Fruit fly (Drosophila melanogaster) whole organism, wandering third instar larva: Measurements from ENCODE around the gene cic.

Source experiments
- CG32264 ChIP-seq: fragments of 200-800 bp; sonication (Bioruptor generic); optimal IDR thresholded peaks from 2 replicates; lab custom pipeline; 2016; ENCODE audit warnings: missing biosample characterization, missing genetic modification characterization
- CG9705 ChIP-seq: fragments of 200-800 bp; sonication (Bioruptor generic); optimal IDR thresholded peaks from 2 replicates; lab custom pipeline; 2018; ENCODE audit warnings: missing biosample characterization, mild to moderate bottlenecking, missing genetic modification characterization
- CrebA ChIP-seq: fragments of 200-800 bp; sonication (Bioruptor generic); optimal IDR thresholded peaks from 2 replicates; lab custom pipeline; 2016; ENCODE audit warnings: missing biosample characterization, mild to moderate bottlenecking, missing genetic modification characterization, borderline replicate concordance
- Dif ChIP-seq: fragments of 200-275, 200-300 bp; sonication (Bioruptor generic); optimal IDR thresholded peaks from 2 replicates; lab custom pipeline; 2018; ENCODE audit warnings: missing biosample characterization, missing genetic modification characterization; ENCODE audit not compliant: partially characterized antibody
- GATAd ChIP-seq: sonication (Bioruptor generic); optimal IDR thresholded peaks from 2 replicates; lab custom pipeline; 2016; ENCODE audit warnings: missing biosample characterization, missing genetic modification characterization
- HLH106 ChIP-seq: fragments of 200-800 bp; optimal IDR thresholded peaks from 3 replicates; lab custom pipeline; 2019; ENCODE audit warnings: missing biosample characterization, mild to moderate bottlenecking, missing genetic modification characterization, moderate library complexity
- Hnf4 ChIP-seq: fragments of 200-800 bp; sonication (Bioruptor generic); optimal IDR thresholded peaks from 2 replicates; lab custom pipeline; 2016; ENCODE audit warnings: missing biosample characterization, mild to moderate bottlenecking, missing genetic modification characterization
- Hr78 ChIP-seq: fragments of >200 bp; optimal IDR thresholded peaks from 2 replicates; lab custom pipeline; 2017; ENCODE audit warnings: missing biosample characterization, missing genetic modification characterization
- Hr83 ChIP-seq: fragments of 200-300 bp; sonication (Bioruptor generic); optimal IDR thresholded peaks from 2 replicates; lab custom pipeline; 2016; ENCODE audit warnings: missing biosample characterization, mild to moderate bottlenecking, missing genetic modification characterization, moderate library complexity; ENCODE audit not compliant: poor library complexity, severe bottlenecking
- Jra ChIP-seq: sonication (Bioruptor generic); optimal IDR thresholded peaks from 2 replicates; lab custom pipeline; 2016; ENCODE audit warnings: missing biosample characterization, missing genetic modification characterization
- Mio ChIP-seq: sonication (Bioruptor generic); optimal IDR thresholded peaks from 2 replicates; lab custom pipeline; 2016; ENCODE audit warnings: missing biosample characterization, missing genetic modification characterization
- N ChIP-seq: fragments of >200 bp; optimal IDR thresholded peaks from 2 replicates; lab custom pipeline; 2018; ENCODE audit warnings: missing biosample characterization, missing external identifiers, missing genetic modification characterization
- Rel ChIP-seq, 2 experiments: fragments of 200-800 bp; sonication (Bioruptor generic) in 1 of 2; optimal IDR thresholded peaks; 2 replicates in 1 of 2; 3 replicates in 1 of 2; lab custom pipeline; 2016 to 2019; ENCODE audit warnings: mild to moderate bottlenecking in 2 of 2, missing biosample characterization in 2 of 2, missing genetic modification characterization in 2 of 2, moderate library complexity in 1 of 2
- Sp1 ChIP-seq: fragments of 200-800 bp; sonication (Bioruptor generic); optimal IDR thresholded peaks from 3 replicates; lab custom pipeline; 2019; ENCODE audit warnings: missing biosample characterization, mild to moderate bottlenecking, missing genetic modification characterization, moderate library complexity
- Vsx2 ChIP-seq: fragments of 200-300, 225-300 bp; sonication (Bioruptor generic); optimal IDR thresholded peaks from 2 replicates; lab custom pipeline; 2018; ENCODE audit warnings: missing biosample characterization, missing genetic modification characterization; ENCODE audit not compliant: partially characterized antibody
- brk ChIP-seq: fragments of 200-800 bp; sonication (Bioruptor generic); optimal IDR thresholded peaks from 2 replicates; lab custom pipeline; 2016; ENCODE audit warnings: missing biosample characterization, mild to moderate bottlenecking, missing genetic modification characterization
- dl ChIP-seq, 2 experiments: fragments of 175-275, 200-275 bp in 1 of 2; fragments of 200-275 bp in 1 of 2; sonication (Bioruptor generic); optimal IDR thresholded peaks; lab custom pipeline; 2018; ENCODE audit warnings: mild to moderate bottlenecking in 2 of 2, missing biosample characterization in 2 of 2, missing genetic modification characterization in 2 of 2, moderate library complexity in 2 of 2; ENCODE audit not compliant: partially characterized antibody in 2 of 2, insufficient read depth in 1 of 2
- dsf ChIP-seq: sonication (Bioruptor generic); optimal IDR thresholded peaks from 2 replicates; lab custom pipeline; 2016; ENCODE audit warnings: missing biosample characterization, missing genetic modification characterization, borderline replicate concordance
- ey ChIP-seq: fragments of 200-800 bp; sonication (Bioruptor generic); optimal IDR thresholded peaks from 2 replicates; lab custom pipeline; 2016; ENCODE audit warnings: missing biosample characterization, missing genetic modification characterization
- foxo ChIP-seq, 2 experiments: fragments of 200-800 bp; sonication (Bioruptor generic); optimal IDR thresholded peaks; 2 replicates in 1 of 2; 3 replicates in 1 of 2; lab custom pipeline; 2016 to 2017; ENCODE audit warnings: missing biosample characterization in 2 of 2, missing genetic modification characterization in 2 of 2
- fru ChIP-seq: fragments of 200-800 bp; sonication (Bioruptor generic); optimal IDR thresholded peaks from 3 replicates; lab custom pipeline; 2016; ENCODE audit warnings: missing biosample characterization, mild to moderate bottlenecking, missing genetic modification characterization
- h ChIP-seq: fragments of 200-800 bp; sonication (Bioruptor generic); optimal IDR thresholded peaks from 3 replicates; lab custom pipeline; 2016; ENCODE audit warnings: missing biosample characterization, mild to moderate bottlenecking, missing genetic modification characterization
- lola ChIP-seq: fragments of >200 bp; optimal IDR thresholded peaks from 2 replicates; lab custom pipeline; 2017; ENCODE audit warnings: missing biosample characterization, missing genetic modification characterization
- psq ChIP-seq: fragments of 200-800 bp; sonication (Bioruptor generic); optimal IDR thresholded peaks from 3 replicates; lab custom pipeline; 2017; ENCODE audit warnings: missing biosample characterization, mild to moderate bottlenecking, missing genetic modification characterization, moderate library complexity
- rgr ChIP-seq: fragments of 200-800 bp; sonication (Bioruptor generic); optimal IDR thresholded peaks from 3 replicates; lab custom pipeline; 2016; ENCODE audit warnings: missing biosample characterization, mild to moderate bottlenecking, missing genetic modification characterization
- tai ChIP-seq: sonication (Bioruptor generic); optimal IDR thresholded peaks from 2 replicates; lab custom pipeline; 2016; ENCODE audit warnings: missing biosample characterization, missing genetic modification characterization
- usp ChIP-seq: fragments of >200 bp; optimal IDR thresholded peaks from 2 replicates; lab custom pipeline; 2017; ENCODE audit warnings: missing biosample characterization, missing genetic modification characterization
- woc ChIP-seq: sonication (Bioruptor generic); optimal IDR thresholded peaks from 2 replicates; lab custom pipeline; 2016; ENCODE audit warnings: missing biosample characterization, mild to moderate bottlenecking, missing genetic modification characterization

Gene cic

DNA sequence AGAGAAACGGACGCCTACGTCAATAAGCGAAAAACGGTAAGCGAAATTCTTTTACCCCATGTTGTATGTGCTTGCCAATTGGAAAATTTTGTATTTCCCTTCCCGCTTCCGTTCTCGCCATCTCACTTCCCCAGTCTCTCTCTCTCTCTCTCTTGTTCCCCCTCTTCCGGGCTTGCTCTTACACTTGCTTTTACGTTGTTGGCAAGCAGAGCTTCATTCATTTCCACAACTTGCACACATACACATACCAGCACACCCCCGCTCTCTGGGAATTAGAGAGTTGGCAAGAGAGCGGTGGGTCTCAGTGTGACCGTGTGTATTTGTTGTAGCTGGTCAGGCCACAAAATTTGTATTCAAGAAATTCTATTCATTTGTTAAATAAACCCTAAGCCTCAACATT lies 1.2 kb downstream of the cic start:
- TF ChIP-seq Dif (peak; percentile 87), ey (no peak), N (peak; percentile 0), h (GFP tag; lab: Kevin White, UChicago) (no peak), dl (GFP tag; optimal IDR thresholded peaks at IDR 0.05; lab: Kevin White, UChicago; ENCODE audit: insufficient read depth in 1 of 2, partially characterized antibody in 2 of 2) (peak; percentile 27 to 54)

DNA sequence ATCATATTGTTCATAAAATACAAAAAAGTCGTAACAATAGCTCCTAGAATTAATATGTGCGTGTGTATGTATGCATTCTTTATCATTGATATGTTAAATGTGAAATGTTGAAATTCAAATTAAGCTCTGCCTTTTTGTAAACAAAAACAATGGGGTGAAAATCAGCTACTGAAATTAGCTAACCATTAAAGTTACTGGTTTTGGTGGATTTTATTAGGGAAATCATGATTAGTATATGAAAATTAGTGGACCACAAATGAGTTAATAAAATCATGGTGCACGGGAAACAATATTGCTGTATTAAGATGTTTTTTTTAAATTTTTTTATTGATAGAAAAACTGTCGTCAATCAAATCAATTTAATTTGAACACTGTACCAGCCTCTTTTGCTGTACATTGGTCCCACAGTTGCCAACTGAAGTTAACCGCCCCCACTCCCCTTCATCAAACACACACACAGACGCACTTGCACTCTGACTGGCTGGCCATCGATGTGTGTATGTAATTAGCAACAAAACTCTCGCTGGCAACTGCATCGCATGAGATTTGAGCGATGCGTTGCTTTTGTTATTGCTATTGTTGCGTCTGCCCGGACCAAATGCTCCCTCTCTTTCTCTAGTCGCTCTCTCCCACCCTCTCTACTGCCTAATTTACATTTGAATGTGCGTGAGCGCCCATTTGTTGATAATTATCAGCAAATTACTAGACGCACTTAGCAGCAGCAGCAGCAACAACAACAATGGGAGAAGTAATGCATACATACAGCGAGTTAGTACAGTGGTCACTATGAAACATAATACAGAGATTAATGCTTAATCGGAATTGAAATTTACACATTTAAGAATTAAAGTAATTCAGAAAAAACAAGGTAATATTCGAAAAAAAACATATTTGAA lies 1.9 kb downstream of the cic start:
- TF ChIP-seq Hr78 (GFP tag; lab: Kevin White, UChicago) (no peak), CrebA (GFP tag; lab: Kevin White, UChicago) (no peak), tai (GFP tag; lab: Kevin White, UChicago) (peak; percentile 13), CG32264 (no peak)

DNA sequence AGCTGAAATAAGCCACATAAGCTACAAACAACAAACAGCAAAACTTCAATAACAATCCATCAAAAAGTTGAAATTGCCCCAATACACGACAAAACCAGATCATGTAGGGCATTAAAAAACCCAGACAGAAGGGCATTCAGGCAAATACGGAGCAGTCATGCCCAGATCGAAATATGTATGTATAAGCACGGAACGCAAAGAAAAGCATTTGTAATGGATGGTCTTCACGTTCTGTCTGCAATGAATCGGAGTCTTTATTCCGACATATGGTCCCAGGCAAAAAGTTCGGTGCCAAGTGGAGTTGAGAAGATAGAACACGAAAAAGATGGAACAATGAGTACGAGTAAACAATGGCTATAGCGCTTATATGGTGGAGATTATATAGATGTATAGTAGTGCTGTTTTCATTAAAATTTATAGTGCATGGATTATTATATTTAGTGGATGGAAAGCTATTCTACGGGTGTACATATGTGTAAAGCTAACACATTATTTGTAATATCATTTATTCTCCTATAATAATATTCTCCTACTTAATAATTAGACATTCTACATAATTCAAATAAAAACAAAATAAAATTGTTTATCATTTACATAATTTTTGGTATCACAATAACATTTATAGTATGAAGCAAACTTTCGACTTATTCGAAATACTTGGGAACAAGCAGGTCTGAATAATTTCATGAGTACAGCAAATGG lies 3.9 kb downstream of the cic start:
- TF ChIP-seq psq (peak; percentile 29), rgr (GFP tag; lab: Kevin White, UChicago) (peak; percentile 4), Hr83 (GFP tag; lab: Kevin White, UChicago) (no peak)

DNA sequence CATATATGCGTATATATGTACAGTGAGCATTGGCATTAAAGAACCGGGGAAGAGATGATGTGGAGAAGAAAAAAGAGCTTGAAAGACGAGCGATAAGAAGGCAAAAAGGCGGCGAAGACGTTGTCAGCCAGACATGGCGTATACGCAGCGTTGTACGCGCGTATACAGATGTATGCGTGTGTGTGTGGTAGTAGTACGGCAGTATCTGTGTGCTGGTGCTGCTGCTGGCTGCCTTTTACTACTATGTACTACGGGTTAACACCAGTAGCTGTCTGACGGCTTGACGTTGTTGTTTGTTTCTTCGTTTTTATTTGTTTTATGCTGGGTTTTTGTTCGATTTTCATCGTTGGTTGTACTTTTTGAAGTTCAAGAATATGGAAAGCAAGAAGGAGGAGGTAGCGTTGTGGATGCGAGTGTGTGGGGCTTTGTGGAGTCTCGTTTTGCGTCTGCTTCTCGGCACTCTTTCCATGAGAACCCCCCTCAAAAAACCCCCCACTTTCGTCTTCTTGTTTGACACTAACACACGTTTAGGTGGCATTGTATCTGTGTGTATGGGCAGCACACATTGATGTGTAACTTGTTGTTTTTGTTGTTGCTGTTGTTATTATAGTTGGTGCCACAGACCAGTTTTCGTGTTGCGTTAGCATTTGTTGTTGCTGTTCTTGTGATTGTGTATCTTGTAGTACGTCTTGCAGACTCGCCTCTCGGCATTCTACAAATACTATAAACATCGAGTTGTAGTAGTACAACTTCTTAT lies 4.8 kb downstream of the cic start:
- no peak for TF ChIP-seq dsf (GFP tag; lab: Kevin White, UChicago)
- TF ChIP-seq Hnf4, result peak; percentile 11
- no peak for TF ChIP-seq Sp1 (GFP tag; lab: Kevin White, UChicago)
- TF ChIP-seq Jra (GFP tag; lab: Kevin White, UChicago), result no peak
- TF ChIP-seq Mio, result no peak
- TF ChIP-seq fru (GFP tag; lab: Kevin White, UChicago), result no peak
- TF ChIP-seq rgr (GFP tag; lab: Kevin White, UChicago), result no peak
- TF ChIP-seq CrebA (GFP tag; lab: Kevin White, UChicago), result peak; percentile 83
- no peak for TF ChIP-seq h (GFP tag; lab: Kevin White, UChicago)
- peak; percentile 85 for TF ChIP-seq psq
- TF ChIP-seq Rel (GFP tag; optimal IDR thresholded peaks at IDR 0.05; lab: Kevin White, UChicago), result peak; percentile 49
- peak; percentile 38 for TF ChIP-seq Rel (tag; optimal IDR thresholded peaks at IDR 0.05; lab: Kevin White, UChicago)
- TF ChIP-seq usp (GFP tag; lab: Kevin White, UChicago), result no peak
- peak; percentile 59 for TF ChIP-seq woc (GFP tag; lab: Kevin White, UChicago)
- TF ChIP-seq Vsx2 (GFP tag; lab: Kevin White, UChicago), result peak; percentile 27
- TF ChIP-seq GATAd (GFP tag; lab: Kevin White, UChicago), result no peak
- TF ChIP-seq dl (GFP tag; optimal IDR thresholded peaks at IDR 0.05; lab: Kevin White, UChicago; ENCODE audit: insufficient read depth in 1 of 2, partially characterized antibody in 2 of 2), result no peak
- TF ChIP-seq HLH106 (tag; lab: Kevin White, UChicago), result no peak
- peak; percentile 20 for TF ChIP-seq brk (GFP tag; lab: Kevin White, UChicago)
- TF ChIP-seq CG9705 (GFP tag; lab: Kevin White, UChicago), result no peak
- TF ChIP-seq CG32264, result no peak
- no peak for TF ChIP-seq lola (GFP tag; lab: Kevin White, UChicago)
- TF ChIP-seq Hr83 (GFP tag; lab: Kevin White, UChicago), result peak; percentile 37
- TF ChIP-seq Dif, result peak; percentile 33
- no peak for TF ChIP-seq foxo (GFP tag; optimal IDR thresholded peaks at IDR 0.05; lab: Kevin White, UChicago)
- TF ChIP-seq, all 38 proteins: peak for 9
